Fruit fly (Drosophila melanogaster): ENCODE data around the gene CG12099.

The CG12099 gene

DNA sequence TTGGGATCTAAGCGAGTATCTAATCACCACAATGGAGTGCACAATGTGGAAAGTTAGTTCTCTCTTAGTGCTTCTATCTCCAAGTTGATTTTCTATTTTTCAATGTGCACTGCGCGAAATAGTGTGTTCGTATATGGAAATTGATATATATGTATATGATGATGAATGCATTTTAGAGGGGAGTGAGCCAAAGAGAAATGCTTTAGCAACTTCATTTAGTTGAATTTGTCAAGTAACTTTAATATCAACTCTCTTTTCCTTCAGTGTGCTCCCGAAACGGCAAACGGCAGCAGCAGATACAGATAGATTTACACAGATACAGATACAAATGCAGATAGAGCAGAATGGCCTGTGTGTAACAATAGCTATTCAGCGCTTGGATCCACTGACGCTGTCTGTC is 25.7 kb upstream of the CG12099 start (continued):
- TF ChIP-seq CG34376 (GFP tag; optimal IDR thresholded peaks at IDR 0.05) (no peak), CG33213 (GFP tag; optimal IDR thresholded peaks at IDR 0.05) (no peak), CG9932 (GFP tag; IDR thresholded peaks at IDR 0.05) (no peak), CG33557 (GFP tag; optimal IDR thresholded peaks at IDR 0.05) (no peak), Hr39 (optimal IDR thresholded peaks at IDR 0.05) (no peak), eve (GFP tag; optimal IDR thresholded peaks at IDR 0.05) (peak in 1 of 2 experiments; percentile 87), Max (GFP tag; optimal IDR thresholded peaks at IDR 0.05) (no peak), CG16815 (GFP tag; optimal IDR thresholded peaks at IDR 0.05) (peak; percentile 47), Dek (tag; optimal IDR thresholded peaks at IDR 0.05) (no peak), CG3163 (GFP tag; optimal IDR thresholded peaks at IDR 0.05) (no peak), Sox102F (GFP tag; optimal IDR thresholded peaks at IDR 0.05) (peak; percentile 82), CG6813 (GFP tag; optimal IDR thresholded peaks at IDR 0.05) (no peak), cad (GFP tag; optimal IDR thresholded peaks at IDR 0.05) (no peak), CG18619 (GFP tag; optimal IDR thresholded peaks at IDR 0.05) (peak; percentile 38), Sin3A (optimal IDR thresholded peaks at IDR 0.05) (no peak), CG10267 (tag; optimal IDR thresholded peaks at IDR 0.05) (peak; percentile 59), CG2202 (tag; optimal IDR thresholded peaks at IDR 0.05) (peak; percentile 46), Hr78 (GFP tag; optimal IDR thresholded peaks at IDR 0.05) (peak in 1 of 2 experiments; percentile 10), CG12942 (GFP tag; optimal IDR thresholded peaks at IDR 0.05) (peak; percentile 61), CkIIα-i1 (GFP tag; IDR thresholded peaks at IDR 0.05) (no peak), Deaf1 (tag; optimal IDR thresholded peaks at IDR 0.05) (no peak), CG15696 (tag; optimal IDR thresholded peaks at IDR 0.05) (no peak), CG16863 (GFP tag; optimal IDR thresholded peaks at IDR 0.05) (peak; percentile 56), Xrp1 (GFP tag; IDR thresholded peaks at IDR 0.05) (peak; percentile 86), CG17328 (GFP tag; IDR thresholded peaks at IDR 0.05) (peak; percentile 78), CG3995 (GFP tag; optimal IDR thresholded peaks at IDR 0.05) (no peak), CG31365 (tag; optimal IDR thresholded peaks at IDR 0.05) (no peak), CG30020 (tag; optimal IDR thresholded peaks at IDR 0.05) (no peak), Chrac-16 (GFP tag; optimal IDR thresholded peaks at IDR 0.05) (peak; percentile 71), Med (GFP tag) (peak; percentile 93), sqz (GFP tag; optimal IDR thresholded peaks at IDR 0.05) (no peak), al (GFP tag; IDR thresholded peaks at IDR 0.05) (no peak), cato (GFP tag; optimal IDR thresholded peaks at IDR 0.05; ENCODE audit: borderline replicate concordance) (peak; percentile 51), ap (GFP tag; IDR thresholded peaks at IDR 0.05) (peak; percentile 59), seq (GFP tag; IDR thresholded peaks at IDR 0.05) (peak; percentile 22; the same call in 1 of the 2 replicates), dimm (GFP tag; IDR thresholded peaks at IDR 0.05) (no peak), CG2712 (tag; optimal IDR thresholded peaks at IDR 0.05) (peak; percentile 80), CG8290 (GFP tag; optimal IDR thresholded peaks at IDR 0.05) (no peak), CG8290 (tag; optimal IDR thresholded peaks at IDR 0.05) (peak in 1 of 2 experiments; percentile 75), CG4820 (GFP tag; optimal IDR thresholded peaks at IDR 0.05) (no peak), jigr1 (GFP tag; IDR thresholded peaks at IDR 0.05) (no peak), wek (GFP tag; optimal IDR thresholded peaks at IDR 0.05) (no peak), Spps (tag; optimal IDR thresholded peaks at IDR 0.05) (peak; percentile 0), Nf-YB (GFP tag; optimal IDR thresholded peaks at IDR 0.05) (peak; percentile 33), CG12071 (GFP tag; optimal IDR thresholded peaks at IDR 0.05) (no peak), CG4707 (GFP tag; optimal IDR thresholded peaks at IDR 0.05) (peak; percentile 52), emc (GFP tag; optimal IDR thresholded peaks at IDR 0.05) (no peak), gfzf (GFP tag; optimal IDR thresholded peaks at IDR 0.05) (no peak), luna (GFP tag; optimal IDR thresholded peaks at IDR 0.05) (no peak), Hr3 (GFP tag; optimal IDR thresholded peaks at IDR 0.05) (peak; percentile 63), rib (GFP tag; IDR thresholded peaks at IDR 0.05) (no peak), abd-A (tag; optimal IDR thresholded peaks at IDR 0.05) (no peak), CG10274 (GFP tag; optimal IDR thresholded peaks at IDR 0.05) (no peak)
